Fruit fly (Drosophila melanogaster): ENCODE measurements around the gene CG43051.

The CG43051 gene

DNA sequence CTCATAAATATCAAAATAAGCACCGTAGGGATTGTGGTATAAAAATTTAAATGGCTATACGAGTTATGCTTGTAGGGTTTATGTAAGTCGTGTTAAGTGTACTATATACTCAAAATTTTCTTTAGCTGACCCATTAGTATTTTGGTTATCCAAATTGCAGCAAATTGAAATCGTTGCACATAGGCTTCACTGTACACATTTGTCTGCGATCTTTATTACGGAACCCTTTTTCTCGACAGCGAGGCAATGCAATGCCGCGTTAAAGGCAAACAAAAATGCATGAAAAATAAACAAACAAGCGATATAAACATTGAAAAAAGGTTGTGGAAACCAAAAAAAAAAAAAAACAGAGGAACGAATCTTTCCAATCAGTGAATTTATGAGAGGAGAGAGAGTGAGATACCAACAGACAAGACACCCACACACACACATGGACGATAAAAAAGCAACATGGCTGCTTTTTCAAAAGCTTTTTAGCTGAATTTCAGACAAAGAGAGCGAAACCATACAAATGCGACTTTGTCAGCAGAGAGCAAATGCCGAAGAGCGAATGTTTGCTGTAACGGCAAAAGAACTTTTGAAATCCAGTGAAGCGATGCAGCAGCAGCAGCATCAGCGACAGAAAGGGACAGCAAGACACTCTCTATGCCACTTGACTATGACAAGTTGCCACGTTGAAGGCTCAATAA is 23.7 kb upstream of the CG43051 start:
- TF ChIP-seq woc (GFP tag; optimal IDR thresholded peaks at IDR 0.05), result peak; percentile 98
- no peak for TF ChIP-seq CrebA (GFP tag; optimal IDR thresholded peaks at IDR 0.05; ENCODE audit: borderline replicate concordance)
- no peak for TF ChIP-seq Abd-B (GFP tag; optimal IDR thresholded peaks at IDR 0.05)
- TF ChIP-seq Sp1 (GFP tag; optimal IDR thresholded peaks at IDR 0.05), result peak; percentile 96
- TF ChIP-seq lola (GFP tag; optimal IDR thresholded peaks at IDR 0.05), result no peak
- peak; percentile 82 for TF ChIP-seq sv (GFP tag; optimal IDR thresholded peaks at IDR 0.05)
- peak; percentile 86 for TF ChIP-seq Mio (GFP tag; optimal IDR thresholded peaks at IDR 0.05)
- TF ChIP-seq br (GFP tag; optimal IDR thresholded peaks at IDR 0.05), result peak; percentile 97
- TF ChIP-seq CG32264 (GFP tag; optimal IDR thresholded peaks at IDR 0.05), result peak; percentile 95
- no peak for TF ChIP-seq Vsx2 (GFP tag; optimal IDR thresholded peaks at IDR 0.05; ENCODE audit: partially characterized antibody)
- TF ChIP-seq dsf (GFP tag; optimal IDR thresholded peaks at IDR 0.05; ENCODE audit: borderline replicate concordance), result peak; percentile 69
- TF ChIP-seq Hr83 (GFP tag; optimal IDR thresholded peaks at IDR 0.05; ENCODE audit: poor library complexity, severe bottlenecking), result no peak
- peak; percentile 80 for TF ChIP-seq Jra (GFP tag; optimal IDR thresholded peaks at IDR 0.05)
- peak; percentile 98 for TF ChIP-seq HLH106 (tag; optimal IDR thresholded peaks at IDR 0.05)
- peak; percentile 93 for TF ChIP-seq sage (GFP tag; optimal IDR thresholded peaks at IDR 0.05)
- no peak for TF ChIP-seq Myc (optimal IDR thresholded peaks at IDR 0.05)
- peak; percentile 46 to 66 for TF ChIP-seq dl (GFP tag; optimal IDR thresholded peaks at IDR 0.05; ENCODE audit: insufficient read depth in 1 of 2, partially characterized antibody in 2 of 2)
- peak; percentile 24 for TF ChIP-seq Dfd (GFP tag; optimal IDR thresholded peaks at IDR 0.05)
- peak; percentile 97 for TF ChIP-seq OdsH (GFP tag; optimal IDR thresholded peaks at IDR 0.05)
- TF ChIP-seq pan (optimal IDR thresholded peaks at IDR 0.05), result no peak
- peak; percentile 67 for TF ChIP-seq Dif (GFP tag; optimal IDR thresholded peaks at IDR 0.05; ENCODE audit: partially characterized antibody)
- TF ChIP-seq Hr78 (GFP tag; optimal IDR thresholded peaks at IDR 0.05), result no peak
- TF ChIP-seq rgr (GFP tag; optimal IDR thresholded peaks at IDR 0.05), result peak; percentile 97
- no peak for TF ChIP-seq usp (GFP tag; optimal IDR thresholded peaks at IDR 0.05)
- TF ChIP-seq dmrt93B (GFP tag; optimal IDR thresholded peaks at IDR 0.05), result peak; percentile 93
- peak; percentile 97 for TF ChIP-seq fru (GFP tag; optimal IDR thresholded peaks at IDR 0.05)
- TF ChIP-seq h (GFP tag; optimal IDR thresholded peaks at IDR 0.05), result peak; percentile 97
- TF ChIP-seq GATAd (GFP tag; optimal IDR thresholded peaks at IDR 0.05), result peak; percentile 68
- peak; percentile 94 for TF ChIP-seq psq (GFP tag; optimal IDR thresholded peaks at IDR 0.05)
- TF ChIP-seq N (GFP tag; optimal IDR thresholded peaks at IDR 0.05), result no peak
- no peak for TF ChIP-seq Rel (GFP tag; optimal IDR thresholded peaks at IDR 0.05)
- TF ChIP-seq Rel (tag; optimal IDR thresholded peaks at IDR 0.05), result peak; percentile 82
- peak; percentile 89 for TF ChIP-seq tai (GFP tag; optimal IDR thresholded peaks at IDR 0.05)
- TF ChIP-seq ey (GFP tag; optimal IDR thresholded peaks at IDR 0.05), result peak; percentile 98
- peak; percentile 96 for TF ChIP-seq Hnf4 (GFP tag; optimal IDR thresholded peaks at IDR 0.05)
- no peak for TF ChIP-seq jim (GFP tag; optimal IDR thresholded peaks at IDR 0.05)
- peak; percentile 96 for TF ChIP-seq CG9705 (GFP tag; optimal IDR thresholded peaks at IDR 0.05)
- peak; percentile 70 for TF ChIP-seq brk (GFP tag; optimal IDR thresholded peaks at IDR 0.05)
- TF ChIP-seq foxo (GFP tag; optimal IDR thresholded peaks at IDR 0.05), result peak; percentile 77 to 97

DNA sequence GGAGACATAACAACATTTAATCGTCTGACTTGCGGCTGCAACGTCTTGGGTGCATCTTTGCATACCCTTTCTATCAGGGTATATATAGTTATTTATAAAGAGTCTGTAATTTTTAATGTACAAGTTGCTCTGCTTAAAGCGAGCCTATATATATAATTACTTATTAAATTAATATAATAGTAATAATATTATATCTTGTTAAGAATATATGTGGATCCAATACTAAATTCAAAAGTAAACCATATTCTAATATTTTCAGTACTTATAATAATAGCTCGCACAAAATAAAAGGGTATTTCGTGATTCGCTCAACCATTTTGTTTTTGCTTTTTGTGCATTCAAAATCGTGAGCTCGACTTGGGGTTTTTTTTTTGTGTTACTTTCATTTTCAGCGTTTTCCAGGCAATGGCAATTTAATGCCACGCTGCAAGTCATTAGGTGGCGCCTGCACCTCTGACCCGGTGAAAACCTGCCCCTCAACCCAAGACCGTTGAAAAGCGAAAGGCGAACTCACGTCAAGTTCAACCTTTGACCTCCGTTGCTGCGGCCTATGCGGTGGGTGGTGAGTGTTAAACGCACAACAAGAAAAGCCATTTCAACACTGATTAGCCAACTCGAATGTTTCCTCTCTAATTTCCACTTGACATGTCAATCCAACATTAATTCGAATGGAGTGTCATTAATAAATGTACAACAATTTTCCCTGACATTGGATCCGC is 21.7 kb upstream of the CG43051 start:
- TF ChIP-seq Dfd (GFP tag; optimal IDR thresholded peaks at IDR 0.05) (no peak), CG32264 (GFP tag; optimal IDR thresholded peaks at IDR 0.05) (no peak), HLH106 (tag; optimal IDR thresholded peaks at IDR 0.05) (peak; percentile 7)

Measured in whole organism, wandering third instar larva.